Fruit fly (Drosophila melanogaster) Kc167 (cell line): ENCODE data around the gene CG10237.

Experiments
- Myc ChIP-seq: fragments of >200 bp; optimal IDR thresholded peaks from 2 replicates; lab custom pipeline; 2017; ENCODE audit warnings: missing external identifiers
- h ChIP-seq: fragments of >200 bp; optimal IDR thresholded peaks from 3 replicates; lab custom pipeline; 2018; ENCODE audit warnings: missing external identifiers
- insv ChIP-seq: fragments of >200 bp; optimal IDR thresholded peaks from 3 replicates; lab custom pipeline; 2018; ENCODE audit warnings: missing external identifiers
- psq ChIP-seq: fragments of >200 bp; optimal IDR thresholded peaks from 2 replicates; lab custom pipeline; 2017; ENCODE audit warnings: missing external identifiers
- ttk ChIP-seq: sonication (Bioruptor generic); optimal IDR thresholded peaks from 2 replicates; lab custom pipeline; 2017; ENCODE audit warnings: missing external identifiers

DNA sequence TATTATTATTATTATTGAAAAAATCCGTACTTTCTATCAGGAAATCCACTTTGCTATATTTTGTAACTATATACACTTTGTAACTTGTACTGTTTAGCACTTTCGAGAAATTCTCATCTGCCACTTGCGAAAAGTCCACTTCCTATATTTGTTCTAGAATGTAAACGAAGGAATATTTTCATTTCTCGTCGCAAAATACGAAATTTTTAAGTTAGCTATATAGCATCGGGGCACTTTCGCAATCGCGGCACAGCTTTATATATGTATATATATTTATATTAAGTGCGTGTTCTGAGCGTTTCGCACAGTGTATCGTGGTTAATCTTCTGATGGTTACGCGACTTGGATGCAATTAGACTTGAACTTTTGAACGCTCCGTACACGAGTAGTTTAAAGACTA is 736 bp downstream of the CG10237 start, which contains the start of gene RanGAP:
- TF ChIP-seq psq (lab: Kevin White, UChicago) (no peak), h (lab: Kevin White, UChicago) (no peak), Myc (lab: Kevin White, UChicago) (no peak), insv (lab: Kevin White, UChicago) (no peak), ttk (lab: Kevin White, UChicago) (no peak)
